Fruit fly (Drosophila melanogaster) whole organism, embryonic: ENCODE measurements around the gene CG17819.

ENCODE experiments used
- Atf6 ChIP-seq: fragments of 200-800 bp; sonication (Bioruptor generic); IDR thresholded peaks from 2 replicates; pipeline ENCODE4 v1.3.6; 2022; ENCODE audit warnings: missing biosample characterization, missing genetic modification characterization
- Awh ChIP-seq: fragments of 200-800 bp; sonication (Bioruptor generic); IDR thresholded peaks from 2 replicates; pipeline ENCODE4, ENCODE4 v1.3.6; 2022; ENCODE audit warnings: missing biosample characterization, missing genetic modification characterization
- B-H2 ChIP-seq: fragments of 200-800 bp; sonication (Bioruptor generic); optimal IDR thresholded peaks from 2 replicates; lab custom pipeline; 2018; ENCODE audit warnings: missing biosample characterization, mild to moderate bottlenecking, missing genetic modification characterization
- Blimp-1 ChIP-seq: fragments of 200-800 bp; sonication (Bioruptor generic); optimal IDR thresholded peaks from 3 replicates; lab custom pipeline; 2018; ENCODE audit warnings: missing biosample characterization, missing genetic modification characterization, mild to moderate bottlenecking, moderate library complexity, missing genetic modification reagents
- CG10654 ChIP-seq: fragments of 200-800 bp; sonication (Bioruptor generic); optimal IDR thresholded peaks from 2 replicates; lab custom pipeline; 2016; ENCODE audit warnings: missing biosample characterization, missing genetic modification characterization
- CG11093 ChIP-seq: fragments of 200-800 bp; sonication (Bioruptor generic); IDR thresholded peaks from 3 replicates; pipeline ENCODE4 v1.3.6; 2022; ENCODE audit warnings: missing biosample characterization, missing genetic modification characterization
- CG11456 ChIP-seq: fragments of 200-800 bp; sonication (Bioruptor generic); IDR thresholded peaks from 3 replicates; pipeline ENCODE4 v1.3.6; 2022; ENCODE audit warnings: missing biosample characterization, missing genetic modification characterization
- CG11695 ChIP-seq: fragments of 200-800 bp; sonication (Bioruptor generic); IDR thresholded peaks from 3 replicates; pipeline ENCODE4 v1.3.6; 2022; ENCODE audit warnings: missing biosample characterization, missing genetic modification characterization
- CG12659 ChIP-seq: fragments of 200-800 bp; sonication (Bioruptor generic); optimal IDR thresholded peaks from 3 replicates; lab custom pipeline; 2017; ENCODE audit warnings: mild to moderate bottlenecking, missing biosample characterization, missing genetic modification reagents, missing genetic modification characterization
- CG1603 ChIP-seq: fragments of 200-800 bp; sonication (Bioruptor generic); optimal IDR thresholded peaks from 2 replicates; lab custom pipeline; 2019; ENCODE audit warnings: missing biosample characterization, mild to moderate bottlenecking, missing genetic modification characterization, moderate library complexity
- CG1647 ChIP-seq: fragments of 200-800 bp; sonication (Bioruptor generic); optimal IDR thresholded peaks from 3 replicates; lab custom pipeline; 2016; ENCODE audit warnings: missing biosample characterization, missing genetic modification characterization
- CG16863 ChIP-seq: fragments of 200-800 bp; sonication (Bioruptor generic); optimal IDR thresholded peaks from 3 replicates; lab custom pipeline; 2016; ENCODE audit warnings: missing biosample characterization, missing genetic modification characterization
- CG2129 ChIP-seq: fragments of 200-800 bp; sonication (Bioruptor generic); IDR thresholded peaks from 2 replicates; pipeline ENCODE4 v1.3.6; 2022; ENCODE audit warnings: missing biosample characterization, missing genetic modification characterization; ENCODE audit not compliant: partially characterized antibody
- CG2199 ChIP-seq: fragments of 200-800 bp; sonication (Bioruptor generic); IDR thresholded peaks from 3 replicates; pipeline ENCODE4 v1.3.6; 2022; ENCODE audit warnings: missing biosample characterization, missing genetic modification characterization
- CG2678 ChIP-seq: fragments of 200-800 bp; sonication (Bioruptor generic); optimal IDR thresholded peaks from 3 replicates; lab custom pipeline; 2019; ENCODE audit warnings: missing biosample characterization, mild to moderate bottlenecking, missing genetic modification characterization, moderate library complexity
- CG3065 ChIP-seq: fragments of 200-800 bp; sonication (Bioruptor generic); optimal IDR thresholded peaks from 2 replicates; lab custom pipeline; 2016; ENCODE audit warnings: missing biosample characterization, missing genetic modification characterization
- CG31388 ChIP-seq: fragments of 200-800 bp; sonication (Bioruptor generic); optimal IDR thresholded peaks from 2 replicates; lab custom pipeline; 2016; ENCODE audit warnings: missing biosample characterization, missing genetic modification characterization
- CG3995 ChIP-seq: fragments of 200-800 bp; sonication (Bioruptor generic); optimal IDR thresholded peaks from 3 replicates; lab custom pipeline; 2016; ENCODE audit warnings: missing biosample characterization, missing genetic modification characterization
- CG4617 ChIP-seq: fragments of 200-800 bp; sonication (Bioruptor generic); optimal IDR thresholded peaks from 3 replicates; lab custom pipeline; 2016; ENCODE audit warnings: missing biosample characterization, missing genetic modification characterization, borderline replicate concordance
- CG9932 ChIP-seq: fragments of 200-800 bp; sonication (Bioruptor generic); IDR thresholded peaks from 2 replicates; pipeline ENCODE4 v1.3.6; 2022; ENCODE audit warnings: missing biosample characterization, missing genetic modification characterization
- Chrac-16 ChIP-seq: fragments of 200-800 bp; sonication (Bioruptor generic); optimal IDR thresholded peaks from 3 replicates; lab custom pipeline; 2016; ENCODE audit warnings: missing biosample characterization, missing genetic modification characterization
- Deaf1 ChIP-seq: fragments of 200-800 bp; optimal IDR thresholded peaks from 3 replicates; lab custom pipeline; 2019; ENCODE audit warnings: missing biosample characterization, mild to moderate bottlenecking, missing genetic modification characterization, moderate library complexity
- Dp ChIP-seq: fragments of 200-800 bp; sonication (Bioruptor generic); optimal IDR thresholded peaks from 2 replicates; lab custom pipeline; 2018; ENCODE audit warnings: missing biosample characterization, mild to moderate bottlenecking, missing genetic modification characterization, moderate library complexity
- Fer1 ChIP-seq: fragments of 200-800 bp; sonication (Bioruptor generic); optimal IDR thresholded peaks from 2 replicates; lab custom pipeline; 2017; ENCODE audit warnings: missing biosample characterization, mild to moderate bottlenecking, missing genetic modification characterization
- Max ChIP-seq: fragments of 200-800 bp; sonication (Bioruptor generic); optimal IDR thresholded peaks from 2 replicates; lab custom pipeline; 2016; ENCODE audit warnings: missing biosample characterization, mild to moderate bottlenecking, missing genetic modification characterization
- Mes4 ChIP-seq: fragments of 200-800 bp; sonication (Bioruptor generic); optimal IDR thresholded peaks from 2 replicates; lab custom pipeline; 2016; ENCODE audit warnings: missing biosample characterization, missing genetic modification characterization
- NFAT ChIP-seq: fragments of 200-800 bp; sonication (Bioruptor generic); IDR thresholded peaks from 2 replicates; pipeline ENCODE4 v1.3.6; 2022; ENCODE audit warnings: missing biosample characterization, missing genetic modification characterization
- Nf-YB ChIP-seq: fragments of 200-800 bp; sonication (Bioruptor generic); optimal IDR thresholded peaks from 3 replicates; lab custom pipeline; 2019; ENCODE audit warnings: missing biosample characterization, mild to moderate bottlenecking, missing genetic modification characterization, moderate library complexity
- Ravus ChIP-seq: fragments of 200-800 bp; sonication (Bioruptor generic); IDR thresholded peaks from 2 replicates; pipeline ENCODE4 v1.3.6; 2022; ENCODE audit warnings: missing biosample characterization, missing genetic modification characterization
- Rfx ChIP-seq: fragments of 200-800 bp; sonication (Bioruptor generic); IDR thresholded peaks from 2 replicates; pipeline ENCODE4 v1.3.6; 2022; ENCODE audit warnings: missing biosample characterization, missing genetic modification characterization
- Scr ChIP-seq: fragments of 200-800 bp; sonication (Bioruptor generic); IDR thresholded peaks from 2 replicates; pipeline ENCODE4 v1.3.6; 2022; ENCODE audit warnings: missing biosample characterization, missing genetic modification characterization; ENCODE audit not compliant: partially characterized antibody
- Sry-δ ChIP-seq: fragments of 200-800 bp; sonication (Bioruptor generic); optimal IDR thresholded peaks from 2 replicates; lab custom pipeline; 2016; ENCODE audit warnings: missing biosample characterization, missing genetic modification characterization
- Stat92E ChIP-seq, 3 experiments: fragments of >200 bp in 2 of 3; fragments of 200-800 bp in 1 of 3; sonication (Bioruptor generic) in 1 of 3; optimal IDR thresholded peaks; 2 replicates each; lab custom pipeline; 2017 to 2019; ENCODE audit warnings: missing biosample characterization in 3 of 3, missing genetic modification characterization in 3 of 3, mild to moderate bottlenecking in 1 of 3, moderate library complexity in 1 of 3
- YL-1 ChIP-seq: fragments of 200-800 bp; sonication (Bioruptor generic); optimal IDR thresholded peaks from 3 replicates; lab custom pipeline; 2017; ENCODE audit warnings: missing biosample characterization, mild to moderate bottlenecking, missing genetic modification characterization
- ato ChIP-seq: fragments of 200-800 bp; sonication (Bioruptor generic); IDR thresholded peaks from 2 replicates; pipeline ENCODE4 v1.3.6; 2022; ENCODE audit warnings: missing biosample characterization, missing genetic modification characterization; ENCODE audit not compliant: partially characterized antibody
- bigmax ChIP-seq: fragments of 200-800 bp; sonication (Bioruptor generic); optimal IDR thresholded peaks from 2 replicates; lab custom pipeline; 2018; ENCODE audit warnings: missing biosample characterization, mild to moderate bottlenecking, missing genetic modification characterization
- crc ChIP-seq: fragments of 200-800 bp; sonication (Bioruptor generic); optimal IDR thresholded peaks from 2 replicates; lab custom pipeline; 2016; ENCODE audit warnings: missing biosample characterization, missing genetic modification characterization
- croc ChIP-seq: fragments of 200-800 bp; sonication (Bioruptor generic); conservative IDR thresholded peaks from 3 replicates; pipeline ENCODE4 v1.3.6; 2022; ENCODE audit warnings: missing biosample characterization, missing genetic modification characterization
- dysf ChIP-seq: fragments of 200-800 bp; sonication (Bioruptor generic); IDR thresholded peaks from 3 replicates; pipeline ENCODE4 v1.3.6; 2022; ENCODE audit warnings: missing biosample characterization, missing genetic modification characterization
- emc ChIP-seq: fragments of 200-800 bp; sonication (Bioruptor generic); optimal IDR thresholded peaks from 2 replicates; lab custom pipeline; 2016; ENCODE audit warnings: missing biosample characterization, missing genetic modification characterization
- ewg ChIP-seq: fragments of 200-800 bp; sonication (Bioruptor generic); optimal IDR thresholded peaks from 3 replicates; lab custom pipeline; 2017; ENCODE audit warnings: mild to moderate bottlenecking, missing biosample characterization, missing genetic modification reagents, missing genetic modification characterization
- fu2 ChIP-seq: fragments of 200-800 bp; sonication (Bioruptor generic); optimal IDR thresholded peaks from 2 replicates; lab custom pipeline; 2016; ENCODE audit warnings: missing biosample characterization, missing genetic modification characterization
- gem ChIP-seq: fragments of 200-800 bp; sonication (Bioruptor generic); optimal IDR thresholded peaks from 2 replicates; lab custom pipeline; 2019; ENCODE audit warnings: missing biosample characterization, mild to moderate bottlenecking, missing genetic modification characterization, moderate library complexity
- kni ChIP-seq: fragments of 200-800 bp; sonication (Bioruptor generic); optimal IDR thresholded peaks from 3 replicates; lab custom pipeline; 2017; ENCODE audit warnings: mild to moderate bottlenecking, missing biosample characterization, missing genetic modification reagents, missing genetic modification characterization
- mirr ChIP-seq: fragments of 200-800 bp; sonication (Bioruptor generic); optimal IDR thresholded peaks from 3 replicates; lab custom pipeline; 2018; ENCODE audit warnings: missing biosample characterization, mild to moderate bottlenecking, missing genetic modification characterization
- nerfin-2 ChIP-seq: fragments of 200-800 bp; sonication (Bioruptor generic); IDR thresholded peaks from 2 replicates; pipeline ENCODE4 v1.3.6; 2022; ENCODE audit warnings: missing biosample characterization, missing genetic modification characterization; ENCODE audit not compliant: partially characterized antibody
- shn ChIP-seq: fragments of 200-800 bp; sonication (Bioruptor generic); optimal IDR thresholded peaks from 3 replicates; lab custom pipeline; 2016; ENCODE audit warnings: missing biosample characterization, missing genetic modification characterization
- slou ChIP-seq: fragments of 200-800 bp; sonication (Bioruptor generic); optimal IDR thresholded peaks from 3 replicates; lab custom pipeline; 2016; ENCODE audit warnings: missing biosample characterization, missing genetic modification characterization
- sob ChIP-seq: fragments of 200-800 bp; sonication (Bioruptor generic); IDR thresholded peaks from 2 replicates; pipeline ENCODE4 v1.3.6; 2022; ENCODE audit warnings: missing biosample characterization, missing genetic modification characterization

CG17819 gene

DNA sequence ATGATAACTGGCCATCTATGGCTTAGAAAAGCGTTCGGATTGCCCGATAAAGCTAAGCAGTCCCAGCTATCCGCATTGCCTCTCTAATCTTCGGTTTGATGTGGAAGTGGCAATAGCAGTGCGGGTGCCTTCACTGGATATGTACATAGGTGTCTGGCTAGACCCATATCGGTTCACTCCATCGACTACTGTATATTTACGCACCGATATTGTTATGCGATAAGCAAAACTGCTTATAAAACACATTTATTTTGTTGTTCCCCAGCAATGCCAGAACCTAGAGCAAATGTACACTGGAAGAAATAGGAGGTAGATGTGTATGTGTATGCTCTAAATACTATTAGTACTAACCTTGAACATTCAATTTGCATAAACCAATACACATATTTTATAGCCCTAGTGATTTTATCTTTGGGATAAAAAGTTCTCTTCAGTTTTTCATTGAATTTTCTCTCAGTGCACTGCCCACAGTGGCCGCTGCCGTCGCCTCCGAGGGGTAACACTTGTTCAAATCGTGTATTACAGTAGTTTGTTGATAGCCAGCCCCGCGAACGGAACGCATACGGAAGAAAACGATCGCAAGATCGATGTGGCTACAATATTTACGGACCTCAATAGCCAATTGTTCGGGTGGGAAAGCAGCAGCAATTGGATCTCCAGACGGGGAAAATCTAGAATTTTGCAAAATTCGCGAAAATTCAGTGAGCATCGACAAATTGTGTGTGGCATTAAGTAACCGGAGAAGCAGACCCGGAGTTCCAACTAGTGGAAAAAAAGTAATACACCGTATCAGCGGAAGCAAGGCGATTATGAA, 15.0 kb downstream of the CG17819 start, which contains the start of gene CG31431 (continued):
- no peak for TF ChIP-seq ato
- peak; percentile 95 for TF ChIP-seq Awh (GFP tag; lab: Robert Waterston, UW)
- peak; percentile 93 for TF ChIP-seq CG2199 (GFP tag; lab: Robert Waterston, UW)
- peak; percentile 94 for TF ChIP-seq shn (GFP tag; lab: Kevin White, UChicago)
- TF ChIP-seq Stat92E (GFP tag; optimal IDR thresholded peaks at IDR 0.05; lab: Kevin White, UChicago): peak in 1 of 3 experiments; percentile 90
- peak; percentile 94 for TF ChIP-seq Mes4 (GFP tag; lab: Kevin White, UChicago)
- peak; percentile 97 for TF ChIP-seq fu2 (GFP tag; lab: Kevin White, UChicago)
- no peak for TF ChIP-seq CG2129 (GFP tag; lab: Robert Waterston, UW)
- TF ChIP-seq CG4617: peak; percentile 93
- peak; percentile 78 for TF ChIP-seq Sry-δ (GFP tag; lab: Kevin White, UChicago)
- peak; percentile 92 for TF ChIP-seq CG3065 (GFP tag; lab: Kevin White, UChicago)
- peak; percentile 99 for TF ChIP-seq sob (GFP tag; lab: Robert Waterston, UW)
- peak; percentile 94 for TF ChIP-seq B-H2 (GFP tag; lab: Kevin White, UChicago)
- TF ChIP-seq Rfx (GFP tag; lab: Robert Waterston, UW): peak; percentile 99
- TF ChIP-seq CG1647 (GFP tag; lab: Kevin White, UChicago): peak; percentile 95
- TF ChIP-seq CG10654 (GFP tag; lab: Kevin White, UChicago): peak; percentile 97
- TF ChIP-seq Fer1: peak; percentile 98
- no peak for TF ChIP-seq nerfin-2 (GFP tag; lab: Robert Waterston, UW)
- TF ChIP-seq kni (GFP tag; lab: Kevin White, UChicago): peak; percentile 89
- peak; percentile 97 for TF ChIP-seq NFAT (GFP tag; lab: Robert Waterston, UW)
- TF ChIP-seq Max: peak; percentile 94
- TF ChIP-seq Atf6 (GFP tag; lab: Robert Waterston, UW): peak; percentile 98
- TF ChIP-seq dysf (GFP tag; lab: Robert Waterston, UW): peak; percentile 98
- TF ChIP-seq CG16863 (GFP tag; lab: Kevin White, UChicago): peak; percentile 96
- TF ChIP-seq CG2678 (tag; lab: Kevin White, UChicago): peak; percentile 98
- peak; percentile 96 for TF ChIP-seq Chrac-16 (GFP tag; lab: Kevin White, UChicago)
- TF ChIP-seq Ravus: peak; percentile 94
- TF ChIP-seq ewg (GFP tag; lab: Kevin White, UChicago): peak; percentile 90
- TF ChIP-seq croc (GFP tag; lab: Robert Waterston, UW): peak; percentile 94
- peak; percentile 98 for TF ChIP-seq CG11456 (GFP tag; lab: Robert Waterston, UW)
- TF ChIP-seq emc (GFP tag; lab: Kevin White, UChicago): peak; percentile 97
- peak; percentile 98 for TF ChIP-seq CG1603 (tag; lab: Kevin White, UChicago)
- no peak for TF ChIP-seq Scr (GFP tag; lab: Robert Waterston, UW)
- peak; percentile 13 for TF ChIP-seq Dp (GFP tag; lab: Kevin White, UChicago)
- peak; percentile 98 for TF ChIP-seq mirr
- peak; percentile 98 for TF ChIP-seq CG12659 (GFP tag; lab: Kevin White, UChicago)
- TF ChIP-seq CG11695 (GFP tag; lab: Robert Waterston, UW): peak; percentile 98
- peak; percentile 94 for TF ChIP-seq slou
- peak; percentile 82 for TF ChIP-seq Nf-YB
- peak; percentile 55 for TF ChIP-seq bigmax
- TF ChIP-seq Blimp-1 (GFP tag; lab: Kevin White, UChicago): peak; percentile 95
- TF ChIP-seq Deaf1 (tag; lab: Kevin White, UChicago): peak; percentile 88
- TF ChIP-seq gem (tag; lab: Kevin White, UChicago): peak; percentile 98
- peak; percentile 96 for TF ChIP-seq CG9932 (GFP tag; lab: Robert Waterston, UW)
- peak; percentile 94 for TF ChIP-seq CG11093 (GFP tag; lab: Robert Waterston, UW)
- peak; percentile 83 for TF ChIP-seq YL-1 (GFP tag; lab: Kevin White, UChicago)
- peak; percentile 81 for TF ChIP-seq CG3995 (GFP tag; lab: Kevin White, UChicago)
- peak; percentile 96 for TF ChIP-seq CG31388
- peak; percentile 97 for TF ChIP-seq crc
